Worm (Caenorhabditis elegans) whole organism, late embryonic: ENCODE data around the gene flwr-1.

Experiments
- C08G9.2 ChIP-seq: sonication (generic microtip); optimal IDR thresholded peaks from 2 replicates; lab custom pipeline; 2016; ENCODE audit warnings: mild to moderate bottlenecking, missing genetic modification characterization, moderate library complexity, missing compliant biosample characterization
- F13H6.1 ChIP-seq: sonication (generic microtip); optimal IDR thresholded peaks from 2 replicates; lab custom pipeline; 2016; ENCODE audit warnings: missing genetic modification characterization, missing compliant biosample characterization
- K02D7.2 ChIP-seq: sonication (generic microtip); optimal IDR thresholded peaks from 2 replicates; lab custom pipeline; 2017; ENCODE audit warnings: mild to moderate bottlenecking, missing genetic modification characterization, missing compliant biosample characterization
- T23F11.4 ChIP-seq: fragments of 200-800 bp; sonication (Bioruptor generic); optimal IDR thresholded peaks from 2 replicates; lab custom pipeline; 2018; ENCODE audit warnings: mild to moderate bottlenecking, missing genetic modification characterization, missing compliant biosample characterization
- Y22D7AL.16 ChIP-seq: sonication (generic microtip); optimal IDR thresholded peaks from 2 replicates; lab custom pipeline; 2016; ENCODE audit warnings: missing genetic modification characterization, missing compliant biosample characterization
- ceh-19 ChIP-seq: fragments of 200-800 bp; sonication (Bioruptor generic); optimal IDR thresholded peaks from 2 replicates; lab custom pipeline; 2018; ENCODE audit warnings: mild to moderate bottlenecking, missing genetic modification characterization, missing compliant biosample characterization
- ceh-2 ChIP-seq: sonication (generic microtip); optimal IDR thresholded peaks from 2 replicates; lab custom pipeline; 2016; ENCODE audit warnings: missing genotype, missing genetic modification characterization, missing compliant biosample characterization
- ceh-22 ChIP-seq: sonication (generic microtip); optimal IDR thresholded peaks from 2 replicates; lab custom pipeline; 2017; ENCODE audit warnings: missing biosample characterization, missing genetic modification characterization
- ceh-31 ChIP-seq: sonication (generic microtip); optimal IDR thresholded peaks from 2 replicates; lab custom pipeline; 2016; ENCODE audit warnings: missing genetic modification characterization, missing compliant biosample characterization
- ceh-34 ChIP-seq: sonication (generic microtip); optimal IDR thresholded peaks from 2 replicates; lab custom pipeline; 2016; ENCODE audit warnings: mild to moderate bottlenecking, missing genetic modification characterization, missing compliant biosample characterization
- ceh-45 ChIP-seq: fragments of 200-800 bp; sonication (Bioruptor generic); IDR thresholded peaks from 2 replicates; pipeline ENCODE4 v1.3.6; 2022; ENCODE audit warnings: missing genetic modification reagents, missing genetic modification characterization, missing compliant biosample characterization
- ceh-6 ChIP-seq: fragments of 200-800 bp; sonication (Bioruptor generic); optimal IDR thresholded peaks from 2 replicates; lab custom pipeline; 2018; ENCODE audit warnings: mild to moderate bottlenecking, missing genetic modification characterization, missing compliant biosample characterization
- che-1 ChIP-seq: sonication (generic microtip); optimal IDR thresholded peaks from 2 replicates; lab custom pipeline; 2016; ENCODE audit warnings: mild to moderate bottlenecking, missing genetic modification characterization, missing compliant biosample characterization
- dve-1 ChIP-seq: sonication (generic microtip); optimal IDR thresholded peaks from 2 replicates; lab custom pipeline; 2017; ENCODE audit warnings: antibody characterized with exemption, mild to moderate bottlenecking, missing genetic modification characterization, missing compliant biosample characterization
- elt-2 ChIP-seq: sonication (generic microtip); optimal IDR thresholded peaks from 2 replicates; lab custom pipeline; 2016; ENCODE audit warnings: missing genetic modification reagents, missing genetic modification characterization, missing compliant biosample characterization
- ets-4 ChIP-seq: sonication (generic microtip); optimal IDR thresholded peaks from 2 replicates; lab custom pipeline; 2016; ENCODE audit warnings: missing genetic modification characterization, missing compliant biosample characterization
- fkh-6 ChIP-seq: sonication (generic microtip); optimal IDR thresholded peaks from 2 replicates; lab custom pipeline; 2016; ENCODE audit warnings: missing genetic modification characterization, missing compliant biosample characterization
- gmeb-2 ChIP-seq: sonication (generic microtip); optimal IDR thresholded peaks from 2 replicates; lab custom pipeline; 2016; ENCODE audit warnings: missing genetic modification characterization, inconsistent platforms, missing compliant biosample characterization
- hlh-6 ChIP-seq: sonication (generic microtip); optimal IDR thresholded peaks from 2 replicates; lab custom pipeline; 2016; ENCODE audit warnings: missing genotype, missing genetic modification characterization, missing compliant biosample characterization
- hlh-8 ChIP-seq: sonication (generic microtip); optimal IDR thresholded peaks from 2 replicates; lab custom pipeline; 2016; ENCODE audit warnings: missing genotype, missing genetic modification characterization, missing compliant biosample characterization
- lin-11 ChIP-seq: fragments of 200-800 bp; sonication (Bioruptor generic); optimal IDR thresholded peaks from 2 replicates; lab custom pipeline; 2018; ENCODE audit warnings: mild to moderate bottlenecking, missing genetic modification characterization, missing compliant biosample characterization
- mec-3 ChIP-seq: sonication (generic microtip); optimal IDR thresholded peaks from 2 replicates; lab custom pipeline; 2016; ENCODE audit warnings: borderline replicate concordance, missing genetic modification characterization, missing compliant biosample characterization
- odd-2 ChIP-seq: sonication (generic microtip); optimal IDR thresholded peaks from 2 replicates; lab custom pipeline; 2017; ENCODE audit warnings: antibody characterized with exemption, mild to moderate bottlenecking, missing genetic modification characterization, missing compliant biosample characterization
- pag-3 ChIP-seq: sonication (generic microtip); optimal IDR thresholded peaks from 2 replicates; lab custom pipeline; 2016; ENCODE audit warnings: missing compliant biosample characterization, missing genetic modification characterization, borderline replicate concordance
- pat-9 ChIP-seq: fragments of 200-800 bp; sonication (Bioruptor generic); optimal IDR thresholded peaks from 2 replicates; lab custom pipeline; 2018; ENCODE audit warnings: mild to moderate bottlenecking, missing genetic modification characterization, moderate library complexity, missing compliant biosample characterization
- pha-4 ChIP-seq: fragments of 150-350 bp; optimal IDR thresholded peaks from 2 replicates; lab custom pipeline; 2018; ENCODE audit warnings: missing biosample characterization, missing genetic modification reagents, missing genetic modification characterization
- pqm-1 ChIP-seq: sonication (generic microtip); optimal IDR thresholded peaks from 2 replicates; lab custom pipeline; 2016; ENCODE audit warnings: missing genetic modification characterization, missing compliant biosample characterization
- pros-1 ChIP-seq: fragments of 150-350 bp; optimal IDR thresholded peaks from 2 replicates; lab custom pipeline; 2014; ENCODE audit warnings: missing biosample characterization, missing genetic modification reagents, missing genetic modification characterization
- ref-2 ChIP-seq: sonication (generic microtip); optimal IDR thresholded peaks from 2 replicates; lab custom pipeline; 2016; ENCODE audit warnings: missing genetic modification characterization, missing compliant biosample characterization
- sdc-2 ChIP-seq: sonication (generic microtip); optimal IDR thresholded peaks from 2 replicates; lab custom pipeline; 2016; ENCODE audit warnings: missing genotype, missing genetic modification characterization, missing compliant biosample characterization
- sox-2 ChIP-seq: fragments of 200-800 bp; sonication (Bioruptor generic); IDR thresholded peaks from 2 replicates; pipeline ENCODE4 v1.3.6; 2022; ENCODE audit warnings: missing genetic modification reagents, missing genetic modification characterization, missing compliant biosample characterization
- sox-4 ChIP-seq: sonication (generic microtip); optimal IDR thresholded peaks from 2 replicates; lab custom pipeline; 2017; ENCODE audit warnings: mild to moderate bottlenecking, missing genetic modification characterization, inconsistent platforms, missing compliant biosample characterization
- tbx-2 ChIP-seq: sonication (generic microtip); optimal IDR thresholded peaks from 2 replicates; lab custom pipeline; 2016; ENCODE audit warnings: missing genetic modification characterization, missing compliant biosample characterization
- tbx-7 ChIP-seq: sonication (generic microtip); optimal IDR thresholded peaks from 2 replicates; lab custom pipeline; 2016; ENCODE audit warnings: missing genotype, missing genetic modification characterization, missing compliant biosample characterization
- ttx-3 ChIP-seq: sonication (generic microtip); optimal IDR thresholded peaks from 2 replicates; lab custom pipeline; 2016; ENCODE audit warnings: missing genetic modification reagents, missing genetic modification characterization, missing compliant biosample characterization
- unc-3 ChIP-seq, 2 experiments: fragments of 200-800 bp in 1 of 2; sonication (Bioruptor generic) in 1 of 2; sonication (generic microtip) in 1 of 2; conservative IDR thresholded peaks in 1 of 2; optimal IDR thresholded peaks in 1 of 2; 2 replicates each; pipeline versions ENCODE4 v1.3.6 to Lab custom; 2016 to 2022; ENCODE audit warnings: missing compliant biosample characterization in 2 of 2, missing genetic modification characterization in 2 of 2, missing genetic modification reagents in 1 of 2
- unc-42 ChIP-seq: sonication (generic microtip); optimal IDR thresholded peaks from 2 replicates; lab custom pipeline; 2016; ENCODE audit warnings: missing genotype, missing genetic modification characterization, missing compliant biosample characterization
- zip-5 ChIP-seq: sonication (generic microtip); optimal IDR thresholded peaks from 2 replicates; lab custom pipeline; 2016; ENCODE audit warnings: missing genetic modification characterization, missing compliant biosample characterization

The flwr-1 gene

ce11 chrX:15011526-15012274 is 41.6 kb upstream of the flwr-1 start:
- TF ChIP-seq sox-2 (GFP tag; lab: Robert Waterston, UW), result no peak
- no peak for TF ChIP-seq pha-4 (tag; lab: Kevin White, UChicago)
- no peak for TF ChIP-seq ceh-45 (GFP tag; lab: Robert Waterston, UW)
- peak; percentile 56 for TF ChIP-seq unc-42
- 0 out of 2 replicates have a peak, but pooled peaks have one; percentile 28 for TF ChIP-seq unc-3 (GFP tag; conservative IDR thresholded peaks at IDR 0.05; lab: Robert Waterston, UW)
- peak; percentile 82 for TF ChIP-seq unc-3 (tag; optimal IDR thresholded peaks at IDR 0.05; lab: Kevin White, UChicago)
- TF ChIP-seq pag-3 (tag; lab: Kevin White, UChicago), result no peak
- TF ChIP-seq hlh-8 (tag; lab: Kevin White, UChicago), result no peak
- TF ChIP-seq dve-1 (tag; lab: Kevin White, UChicago), result no peak

- TF ChIP-seq unc-42, result no peak
- no peak for TF ChIP-seq ceh-19
- TF ChIP-seq gmeb-2, result no peak
- TF ChIP-seq ceh-6 (GFP tag; lab: Kevin White, UChicago), result no peak
- no peak for TF ChIP-seq pqm-1 (tag; lab: Kevin White, UChicago)
- TF ChIP-seq che-1 (tag; lab: Kevin White, UChicago), result no peak
- no peak for TF ChIP-seq elt-2 (tag; lab: Kevin White, UChicago)
- no peak for TF ChIP-seq K02D7.2
- TF ChIP-seq dve-1 (tag; lab: Kevin White, UChicago), result no peak
- no peak for TF ChIP-seq ets-4 (tag; lab: Kevin White, UChicago)
- no peak for TF ChIP-seq C08G9.2
- no peak for TF ChIP-seq ttx-3 (tag; lab: Kevin White, UChicago)
- TF ChIP-seq tbx-7 (tag; lab: Kevin White, UChicago), result no peak
- no peak for TF ChIP-seq T23F11.4
- no peak for TF ChIP-seq mec-3
- TF ChIP-seq ceh-34 (tag; lab: Kevin White, UChicago), result no peak
- no peak for TF ChIP-seq sdc-2 (tag; lab: Kevin White, UChicago)
These were observed 40.9 kb upstream of the flwr-1 start for ce11 chrX:15010941-15011340.

DNA sequence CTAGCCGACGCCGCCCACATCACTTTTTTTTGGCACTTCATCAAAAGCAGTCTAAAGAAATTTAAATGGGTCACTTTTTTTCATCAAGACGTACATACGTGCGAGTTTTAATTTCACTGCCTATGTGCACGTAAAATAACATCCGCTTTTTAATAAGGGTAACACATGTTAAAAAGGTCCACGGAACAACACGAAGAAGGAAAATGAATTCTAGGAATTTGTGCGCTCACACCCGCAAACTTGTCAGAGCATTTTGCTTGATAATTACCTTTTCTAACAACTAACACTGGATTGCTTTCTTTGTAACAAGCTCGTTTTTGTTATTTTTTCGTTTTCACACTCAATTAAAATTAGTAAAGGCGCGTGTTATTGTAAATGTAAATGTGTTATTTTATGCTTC is 38.6 kb upstream of the flwr-1 start:
- TF ChIP-seq pha-4 (tag; lab: Kevin White, UChicago) (no peak), sox-2 (GFP tag; lab: Robert Waterston, UW) (no peak), mec-3 (no peak), unc-3 (GFP tag; conservative IDR thresholded peaks at IDR 0.05; lab: Robert Waterston, UW) (no peak), unc-3 (tag; optimal IDR thresholded peaks at IDR 0.05; lab: Kevin White, UChicago) (no peak), ceh-22 (no peak), Y22D7AL.16 (tag; lab: Kevin White, UChicago) (no peak), ceh-31 (tag; lab: Kevin White, UChicago) (no peak), ttx-3 (tag; lab: Kevin White, UChicago) (no peak), ets-4 (tag; lab: Kevin White, UChicago) (no peak), odd-2 (tag; lab: Kevin White, UChicago) (no peak), sdc-2 (tag; lab: Kevin White, UChicago) (no peak), hlh-6 (no peak), lin-11 (no peak), sox-4 (tag; lab: Kevin White, UChicago) (no peak), pros-1 (tag; lab: Kevin White, UChicago) (no peak), dve-1 (tag; lab: Kevin White, UChicago) (no peak), fkh-6 (tag; lab: Kevin White, UChicago) (no peak), ref-2 (tag; lab: Kevin White, UChicago) (no peak), hlh-8 (tag; lab: Kevin White, UChicago) (no peak)

- no peak for TF ChIP-seq zip-5
- no peak for TF ChIP-seq tbx-2 (tag; lab: Kevin White, UChicago)
- TF ChIP-seq pag-3 (tag; lab: Kevin White, UChicago), result no peak
- no peak for TF ChIP-seq C08G9.2
- TF ChIP-seq ceh-2 (tag; lab: Kevin White, UChicago), result no peak
- TF ChIP-seq Y22D7AL.16 (tag; lab: Kevin White, UChicago), result no peak
- TF ChIP-seq pat-9 (tag; lab: Kevin White, UChicago), result no peak
- no peak for TF ChIP-seq odd-2 (tag; lab: Kevin White, UChicago)
- TF ChIP-seq hlh-6, result no peak
- no peak for TF ChIP-seq F13H6.1 (tag; lab: Kevin White, UChicago)
These were observed 36.8 kb upstream of the flwr-1 start, which contains the start of gene ergi-2 for ce11 chrX:15006847-15007358. Gene ergi-2, minus strand, starts transcription at chrX:15007308.
